Worm (Caenorhabditis elegans): ENCODE measurements around the gene sdz-6.

DNA sequence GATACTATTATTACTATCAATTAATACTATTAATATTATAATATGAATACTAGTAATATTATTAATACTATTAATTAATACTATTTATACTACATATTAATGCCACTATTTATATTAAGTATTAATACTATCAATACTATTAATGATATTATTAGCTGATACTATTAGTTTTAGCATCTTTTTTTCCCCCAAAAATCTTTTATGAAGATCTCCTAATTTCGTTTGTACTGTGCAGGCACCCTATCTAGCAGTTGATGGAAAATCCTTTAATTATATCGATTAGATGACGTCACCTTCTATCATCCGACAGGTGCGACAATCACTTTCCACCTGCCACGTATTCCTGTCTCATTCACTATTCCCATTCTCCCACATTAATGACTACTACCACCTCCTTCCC, 8.8 kb downstream of the sdz-6 start, which contains the start of gene fbxb-65:
- TF ChIP-seq tbx-37 (GFP tag; conservative IDR thresholded peaks at IDR 0.05) (no peak), ama-1 (optimal IDR thresholded peaks at IDR 0.05) (no peak), scrt-1 (GFP tag; IDR thresholded peaks at IDR 0.05) (no peak)
